Worm (Caenorhabditis elegans) whole organism, late embryonic: ENCODE data around the gene calf-1.

Source experiments
- C38D4.7 ChIP-seq: fragments of 200-800 bp; sonication (Bioruptor generic); optimal IDR thresholded peaks from 2 replicates; lab custom pipeline; 2018; ENCODE audit warnings: mild to moderate bottlenecking, missing genetic modification characterization, moderate library complexity, missing compliant biosample characterization
- F13H6.1 ChIP-seq: sonication (generic microtip); optimal IDR thresholded peaks from 2 replicates; lab custom pipeline; 2016; ENCODE audit warnings: missing genetic modification characterization, missing compliant biosample characterization
- K02D7.2 ChIP-seq: sonication (generic microtip); optimal IDR thresholded peaks from 2 replicates; lab custom pipeline; 2017; ENCODE audit warnings: mild to moderate bottlenecking, missing genetic modification characterization, missing compliant biosample characterization
- K09A11.1 ChIP-seq: sonication (generic microtip); optimal IDR thresholded peaks from 2 replicates; lab custom pipeline; 2017; ENCODE audit warnings: antibody characterized with exemption, mild to moderate bottlenecking, missing genetic modification characterization, missing compliant biosample characterization; ENCODE audit not compliant: insufficient read depth
- T23F11.4 ChIP-seq: fragments of 200-800 bp; sonication (Bioruptor generic); optimal IDR thresholded peaks from 2 replicates; lab custom pipeline; 2018; ENCODE audit warnings: mild to moderate bottlenecking, missing genetic modification characterization, missing compliant biosample characterization
- ahr-1 ChIP-seq: sonication (generic microtip); optimal IDR thresholded peaks from 2 replicates; lab custom pipeline; 2016; ENCODE audit warnings: missing genetic modification characterization, missing compliant biosample characterization
- ceh-2 ChIP-seq: sonication (generic microtip); optimal IDR thresholded peaks from 2 replicates; lab custom pipeline; 2016; ENCODE audit warnings: missing genotype, missing genetic modification characterization, missing compliant biosample characterization
- ceh-22 ChIP-seq: sonication (generic microtip); optimal IDR thresholded peaks from 2 replicates; lab custom pipeline; 2017; ENCODE audit warnings: missing biosample characterization, missing genetic modification characterization
- ceh-24 ChIP-seq: sonication (generic microtip); optimal IDR thresholded peaks from 2 replicates; lab custom pipeline; 2016; ENCODE audit warnings: mild to moderate bottlenecking, missing genetic modification characterization, missing compliant biosample characterization
- ceh-30 ChIP-seq: fragments of 150-350 bp; optimal IDR thresholded peaks from 2 replicates; lab custom pipeline; 2014; ENCODE audit warnings: missing biosample characterization, missing genetic modification characterization
- ceh-31 ChIP-seq: sonication (generic microtip); optimal IDR thresholded peaks from 2 replicates; lab custom pipeline; 2016; ENCODE audit warnings: missing genetic modification characterization, missing compliant biosample characterization
- ceh-34 ChIP-seq: sonication (generic microtip); optimal IDR thresholded peaks from 2 replicates; lab custom pipeline; 2016; ENCODE audit warnings: mild to moderate bottlenecking, missing genetic modification characterization, missing compliant biosample characterization
- ceh-48 ChIP-seq: sonication (generic microtip); optimal IDR thresholded peaks from 2 replicates; lab custom pipeline; 2016; ENCODE audit warnings: missing genetic modification characterization, inconsistent platforms, missing compliant biosample characterization
- che-1 ChIP-seq: sonication (generic microtip); optimal IDR thresholded peaks from 2 replicates; lab custom pipeline; 2016; ENCODE audit warnings: mild to moderate bottlenecking, missing genetic modification characterization, missing compliant biosample characterization
- dmd-4 ChIP-seq: sonication (generic microtip); optimal IDR thresholded peaks from 2 replicates; lab custom pipeline; 2016; ENCODE audit warnings: borderline replicate concordance, missing genetic modification characterization, missing compliant biosample characterization
- eyg-1 ChIP-seq: sonication (generic microtip); optimal IDR thresholded peaks from 2 replicates; lab custom pipeline; 2016; ENCODE audit warnings: missing genotype, missing genetic modification characterization, missing compliant biosample characterization
- fkh-10 ChIP-seq: fragments of 150-350 bp; optimal IDR thresholded peaks from 2 replicates; lab custom pipeline; 2014; ENCODE audit warnings: missing biosample characterization, missing genetic modification reagents, missing genetic modification characterization
- fkh-6 ChIP-seq: sonication (generic microtip); optimal IDR thresholded peaks from 2 replicates; lab custom pipeline; 2016; ENCODE audit warnings: missing genetic modification characterization, missing compliant biosample characterization
- hlh-13 ChIP-seq: fragments of 200-800 bp; sonication (Bioruptor generic); optimal IDR thresholded peaks from 2 replicates; lab custom pipeline; 2018; ENCODE audit warnings: mild to moderate bottlenecking, missing genetic modification characterization, missing compliant biosample characterization
- hlh-15 ChIP-seq: sonication (generic microtip); optimal IDR thresholded peaks from 2 replicates; lab custom pipeline; 2016; ENCODE audit warnings: missing genetic modification characterization, missing compliant biosample characterization
- hlh-30 ChIP-seq: sonication (generic microtip); optimal IDR thresholded peaks from 2 replicates; lab custom pipeline; 2017; ENCODE audit warnings: antibody characterized with exemption, missing genetic modification characterization, missing compliant biosample characterization; ENCODE audit not compliant: insufficient read depth
- hlh-8 ChIP-seq: sonication (generic microtip); optimal IDR thresholded peaks from 2 replicates; lab custom pipeline; 2016; ENCODE audit warnings: missing genotype, missing genetic modification characterization, missing compliant biosample characterization
- madf-2 ChIP-seq: sonication (generic microtip); optimal IDR thresholded peaks from 2 replicates; lab custom pipeline; 2017; ENCODE audit warnings: missing genetic modification characterization, missing compliant biosample characterization
- mec-3 ChIP-seq: sonication (generic microtip); optimal IDR thresholded peaks from 2 replicates; lab custom pipeline; 2016; ENCODE audit warnings: borderline replicate concordance, missing genetic modification characterization, missing compliant biosample characterization
- nfya-1 ChIP-seq: sonication (generic microtip); optimal IDR thresholded peaks from 2 replicates; lab custom pipeline; 2017; ENCODE audit warnings: missing genetic modification characterization, mild to moderate bottlenecking, missing compliant biosample characterization, antibody characterized with exemption, moderate library complexity
- nhr-232 ChIP-seq: sonication (generic microtip); optimal IDR thresholded peaks from 2 replicates; lab custom pipeline; 2016; ENCODE audit warnings: missing genetic modification characterization, missing compliant biosample characterization
- pag-3 ChIP-seq: sonication (generic microtip); optimal IDR thresholded peaks from 2 replicates; lab custom pipeline; 2016; ENCODE audit warnings: missing compliant biosample characterization, missing genetic modification characterization, borderline replicate concordance
- pat-9 ChIP-seq: fragments of 200-800 bp; sonication (Bioruptor generic); optimal IDR thresholded peaks from 2 replicates; lab custom pipeline; 2018; ENCODE audit warnings: mild to moderate bottlenecking, missing genetic modification characterization, moderate library complexity, missing compliant biosample characterization
- pax-1 ChIP-seq: fragments of 150-350 bp; optimal IDR thresholded peaks from 2 replicates; lab custom pipeline; 2014; ENCODE audit warnings: missing biosample characterization, missing genetic modification characterization
- pqm-1 ChIP-seq: sonication (generic microtip); optimal IDR thresholded peaks from 2 replicates; lab custom pipeline; 2016; ENCODE audit warnings: missing genetic modification characterization, missing compliant biosample characterization
- pros-1 ChIP-seq: fragments of 150-350 bp; optimal IDR thresholded peaks from 2 replicates; lab custom pipeline; 2014; ENCODE audit warnings: missing biosample characterization, missing genetic modification reagents, missing genetic modification characterization
- ref-2 ChIP-seq: sonication (generic microtip); optimal IDR thresholded peaks from 2 replicates; lab custom pipeline; 2016; ENCODE audit warnings: missing genetic modification characterization, missing compliant biosample characterization
- rnt-1 ChIP-seq: sonication (generic microtip); optimal IDR thresholded peaks from 2 replicates; lab custom pipeline; 2016; ENCODE audit warnings: missing genetic modification characterization, missing compliant biosample characterization
- tbx-2 ChIP-seq: sonication (generic microtip); optimal IDR thresholded peaks from 2 replicates; lab custom pipeline; 2016; ENCODE audit warnings: missing genetic modification characterization, missing compliant biosample characterization
- tbx-7 ChIP-seq: sonication (generic microtip); optimal IDR thresholded peaks from 2 replicates; lab custom pipeline; 2016; ENCODE audit warnings: missing genotype, missing genetic modification characterization, missing compliant biosample characterization
- ttx-3 ChIP-seq: sonication (generic microtip); optimal IDR thresholded peaks from 2 replicates; lab custom pipeline; 2016; ENCODE audit warnings: missing genetic modification reagents, missing genetic modification characterization, missing compliant biosample characterization
- unc-3 ChIP-seq, 2 experiments: fragments of 200-800 bp in 1 of 2; sonication (Bioruptor generic) in 1 of 2; sonication (generic microtip) in 1 of 2; conservative IDR thresholded peaks in 1 of 2; optimal IDR thresholded peaks in 1 of 2; 2 replicates each; pipeline versions ENCODE4 v1.3.6 to Lab custom; 2016 to 2022; ENCODE audit warnings: missing compliant biosample characterization in 2 of 2, missing genetic modification characterization in 2 of 2, missing genetic modification reagents in 1 of 2
- unc-42 ChIP-seq: sonication (generic microtip); optimal IDR thresholded peaks from 2 replicates; lab custom pipeline; 2016; ENCODE audit warnings: missing genotype, missing genetic modification characterization, missing compliant biosample characterization
- unc-55 ChIP-seq: sonication (generic microtip); optimal IDR thresholded peaks from 2 replicates; lab custom pipeline; 2017; ENCODE audit warnings: missing biosample characterization, missing genetic modification reagents, missing genetic modification characterization
- zip-5 ChIP-seq: sonication (generic microtip); optimal IDR thresholded peaks from 2 replicates; lab custom pipeline; 2016; ENCODE audit warnings: missing genetic modification characterization, missing compliant biosample characterization

Gene calf-1

ce11 chrV:20476981-20477380 is 1.9 kb downstream of the calf-1 start:
- TF ChIP-seq zip-5 (tag; lab: Kevin White, UChicago), result no peak
- no peak for TF ChIP-seq pat-9
- no peak for TF ChIP-seq rnt-1 (tag; lab: Kevin White, UChicago)

- TF ChIP-seq zip-5 (tag; lab: Kevin White, UChicago) (no peak), pros-1 (no peak), ceh-22 (tag; lab: Kevin White, UChicago) (no peak), ceh-34 (tag; lab: Kevin White, UChicago) (no peak), rnt-1 (tag; lab: Kevin White, UChicago) (no peak), unc-55 (GFP tag; lab: Kevin White, UChicago) (no peak), ceh-2 (tag; lab: Kevin White, UChicago) (no peak), unc-3 (GFP tag; conservative IDR thresholded peaks at IDR 0.05; lab: Robert Waterston, UW) (no peak), unc-3 (tag; optimal IDR thresholded peaks at IDR 0.05; lab: Kevin White, UChicago) (no peak), pax-1 (tag; lab: Kevin White, UChicago) (no peak)
These were observed 2.4 kb downstream of the calf-1 start for ce11 chrV:20476514-20476913.

- TF ChIP-seq che-1 (tag; lab: Kevin White, UChicago), result no peak
- TF ChIP-seq nfya-1 (tag; lab: Kevin White, UChicago), result peak; percentile 82
These were observed 3.1 kb downstream of the calf-1 start, which contains the start of gene B0250.7 for ce11 chrV:20475830-20476229. TSS of gene B0250.7 (minus strand) at chrV:20476061.

ce11 chrV:20475029-20475428 is 3.9 kb downstream of the calf-1 start:
- no peak for TF ChIP-seq C38D4.7 (GFP tag; lab: Kevin White, UChicago)
- no peak for TF ChIP-seq zip-5 (tag; lab: Kevin White, UChicago)
- TF ChIP-seq ahr-1 (tag; lab: Kevin White, UChicago), result no peak
- TF ChIP-seq ceh-2 (tag; lab: Kevin White, UChicago), result no peak
- TF ChIP-seq pag-3 (tag; lab: Kevin White, UChicago), result no peak
- no peak for TF ChIP-seq ttx-3 (tag; lab: Kevin White, UChicago)
- no peak for TF ChIP-seq eyg-1 (tag; lab: Kevin White, UChicago)
- TF ChIP-seq madf-2 (tag; lab: Kevin White, UChicago), result no peak
- no peak for TF ChIP-seq ceh-34 (tag; lab: Kevin White, UChicago)
- no peak for TF ChIP-seq K02D7.2 (tag; lab: Kevin White, UChicago)
- no peak for TF ChIP-seq pqm-1 (tag; lab: Kevin White, UChicago)
- TF ChIP-seq nhr-232 (tag; lab: Kevin White, UChicago), result no peak
- TF ChIP-seq ceh-48 (tag; lab: Kevin White, UChicago), result no peak
- TF ChIP-seq mec-3 (tag; lab: Kevin White, UChicago), result no peak
- TF ChIP-seq hlh-8 (tag; lab: Kevin White, UChicago), result no peak
- no peak for TF ChIP-seq hlh-13 (GFP tag; lab: Kevin White, UChicago)
- no peak for TF ChIP-seq F13H6.1
- TF ChIP-seq hlh-30 (tag; lab: Kevin White, UChicago), result no peak
- TF ChIP-seq rnt-1 (tag; lab: Kevin White, UChicago), result no peak

ce11 chrV:20470385-20470784 is 8.5 kb downstream of the calf-1 start, which contains the start of gene B0250.8:
TSS of gene B0250.8 (minus strand) at chrV:20470485.
- no peak for TF ChIP-seq ceh-31 (tag; lab: Kevin White, UChicago)
- TF ChIP-seq ceh-24 (tag; lab: Kevin White, UChicago), result no peak
- no peak for TF ChIP-seq ceh-30 (tag; lab: Kevin White, UChicago)
- no peak for TF ChIP-seq pax-1 (tag; lab: Kevin White, UChicago)
- no peak for TF ChIP-seq F13H6.1
- TF ChIP-seq tbx-2 (tag; lab: Kevin White, UChicago), result no peak
- TF ChIP-seq dmd-4, result no peak
- no peak for TF ChIP-seq T23F11.4
- TF ChIP-seq hlh-15, result no peak
- TF ChIP-seq unc-42 (tag; lab: Kevin White, UChicago), result no peak
- no peak for TF ChIP-seq fkh-6 (tag; lab: Kevin White, UChicago)
- no peak for TF ChIP-seq K09A11.1 (tag; lab: Kevin White, UChicago)
- no peak for TF ChIP-seq C38D4.7 (GFP tag; lab: Kevin White, UChicago)
- no peak for TF ChIP-seq fkh-10 (GFP tag; lab: Kevin White, UChicago)
- TF ChIP-seq tbx-7 (tag; lab: Kevin White, UChicago), result no peak
- no peak for TF ChIP-seq ref-2 (tag; lab: Kevin White, UChicago)
